Worm (Caenorhabditis elegans) whole organism, late embryonic: Measurements from ENCODE around the gene C25H3.3.

Experiments used
- ama-1 ChIP-seq: fragments of 150-350 bp; optimal IDR thresholded peaks from 2 replicates; lab custom pipeline; 2014
- ceh-14 ChIP-seq: sonication (generic microtip); optimal IDR thresholded peaks from 2 replicates; lab custom pipeline; 2016; ENCODE audit warnings: missing genotype, missing genetic modification characterization, missing compliant biosample characterization
- eyg-1 ChIP-seq: sonication (generic microtip); optimal IDR thresholded peaks from 2 replicates; lab custom pipeline; 2016; ENCODE audit warnings: missing genotype, missing genetic modification characterization, missing compliant biosample characterization
- hlh-8 ChIP-seq: sonication (generic microtip); optimal IDR thresholded peaks from 2 replicates; lab custom pipeline; 2016; ENCODE audit warnings: missing genotype, missing genetic modification characterization, missing compliant biosample characterization
- pqm-1 ChIP-seq: sonication (generic microtip); optimal IDR thresholded peaks from 2 replicates; lab custom pipeline; 2016; ENCODE audit warnings: missing genetic modification characterization, missing compliant biosample characterization
- rnt-1 ChIP-seq: sonication (generic microtip); optimal IDR thresholded peaks from 2 replicates; lab custom pipeline; 2016; ENCODE audit warnings: missing genetic modification characterization, missing compliant biosample characterization
- sdc-2 ChIP-seq: sonication (generic microtip); optimal IDR thresholded peaks from 2 replicates; lab custom pipeline; 2016; ENCODE audit warnings: missing genotype, missing genetic modification characterization, missing compliant biosample characterization

ce11 chrII:5665991-5666390 is 28.0 kb upstream of the C25H3.3 start, which contains the start of gene C25H3.16:
- no peak for TF ChIP-seq eyg-1 (tag; lab: Kevin White, UChicago)
- TF ChIP-seq hlh-8 (tag; lab: Kevin White, UChicago): no peak
- TF ChIP-seq pqm-1 (tag; lab: Kevin White, UChicago): no peak
- TF ChIP-seq ama-1 (lab: Kevin White, UChicago): no peak
- no peak for TF ChIP-seq rnt-1 (tag; lab: Kevin White, UChicago)
- TF ChIP-seq ceh-14: no peak
- no peak for TF ChIP-seq sdc-2
